Worm (Caenorhabditis elegans): ENCODE data around the gene srj-57.

ce11 chrV:2861505-2861904 lies 6.1 kb upstream of the srj-57 start, which contains the start of gene srh-270:
- TF ChIP-seq repo-1 (tag; optimal IDR thresholded peaks at IDR 0.05) (no peak), hrde-1 (tag; optimal IDR thresholded peaks at IDR 0.05; ENCODE audit: borderline replicate concordance) (no peak), lsy-27 (tag; optimal IDR thresholded peaks at IDR 0.05; ENCODE audit: borderline replicate concordance, insufficient read depth) (no peak), bed-1 (GFP tag; IDR thresholded peaks at IDR 0.05) (no peak), T07F8.4 (tag; optimal IDR thresholded peaks at IDR 0.05) (no peak), sptf-2 (GFP tag; optimal IDR thresholded peaks at IDR 0.05) (no peak), tlf-1 (GFP tag; optimal IDR thresholded peaks at IDR 0.05) (no peak)

All from whole organism, young adult.